Worm (Caenorhabditis elegans): ENCODE results near the gene clec-61.

The clec-61 gene

ce11 chrII:10485640-10486039, 4.7 kb downstream of the clec-61 start:
- no peak for TF ChIP-seq cog-1 (tag; optimal IDR thresholded peaks at IDR 0.05)

- TF ChIP-seq cog-1 (tag; optimal IDR thresholded peaks at IDR 0.05) (no peak), tab-1 (GFP tag; IDR thresholded peaks at IDR 0.05) (no peak), ztf-29 (GFP tag; IDR thresholded peaks at IDR 0.05) (no peak), med-1 (GFP tag; optimal IDR thresholded peaks at IDR 0.05; ENCODE audit: insufficient read depth) (no peak), klf-2 (GFP tag; conservative IDR thresholded peaks at IDR 0.05) (no peak), ztf-23 (GFP tag; IDR thresholded peaks at IDR 0.05) (no peak), T22C8.4 (GFP tag; IDR thresholded peaks at IDR 0.05) (no peak), ref-1 (GFP tag; conservative IDR thresholded peaks at IDR 0.05) (no peak), flt-1 (GFP tag; IDR thresholded peaks at IDR 0.05) (no peak)
Observed at ce11 chrII:10483860-10484259, 6.5 kb downstream of the clec-61 start.

- no peak for TF ChIP-seq ztf-23 (GFP tag; IDR thresholded peaks at IDR 0.05)
- no peak for TF ChIP-seq klf-2 (GFP tag; conservative IDR thresholded peaks at IDR 0.05)
- TF ChIP-seq flt-1 (GFP tag; IDR thresholded peaks at IDR 0.05) = no peak
Observed at ce11 chrII:10482899-10483298, 7.4 kb downstream of the clec-61 start.

ce11 chrII:10481824-10482556, 8.3 kb downstream of the clec-61 start, which contains the start of the genes clec-60 and ZK666.11:
clec-60 (minus strand) TSS chrII:10481874.
ZK666.11 (plus strand) TSS chrII:10482522.
- TF ChIP-seq cog-1 (tag; optimal IDR thresholded peaks at IDR 0.05) (no peak), T22C8.4 (GFP tag; IDR thresholded peaks at IDR 0.05) (no peak), ztf-23 (GFP tag; IDR thresholded peaks at IDR 0.05) (no peak), med-1 (GFP tag; optimal IDR thresholded peaks at IDR 0.05; ENCODE audit: insufficient read depth) (no peak), flt-1 (GFP tag; IDR thresholded peaks at IDR 0.05) (no peak), tab-1 (GFP tag; IDR thresholded peaks at IDR 0.05) (no peak), ztf-29 (GFP tag; IDR thresholded peaks at IDR 0.05) (no peak), ref-1 (GFP tag; conservative IDR thresholded peaks at IDR 0.05) (no peak), klf-2 (GFP tag; conservative IDR thresholded peaks at IDR 0.05) (no peak)

ce11 chrII:10480043-10480442, 10.3 kb downstream of the clec-61 start:
- no peak for TF ChIP-seq ref-1 (GFP tag; conservative IDR thresholded peaks at IDR 0.05)
- TF ChIP-seq klf-2 (GFP tag; conservative IDR thresholded peaks at IDR 0.05) = no peak
- TF ChIP-seq tab-1 (GFP tag; IDR thresholded peaks at IDR 0.05) = no peak
- no peak for TF ChIP-seq T22C8.4 (GFP tag; IDR thresholded peaks at IDR 0.05)
- TF ChIP-seq med-1 (GFP tag; optimal IDR thresholded peaks at IDR 0.05; ENCODE audit: insufficient read depth) = no peak

ce11 chrII:10479348-10479747, 11.0 kb downstream of the clec-61 start, which contains the start of gene clec-59:
clec-59 (minus strand) TSS chrII:10479448.
- TF ChIP-seq ztf-29 (GFP tag; IDR thresholded peaks at IDR 0.05) = no peak
- no peak for TF ChIP-seq klf-2 (GFP tag; conservative IDR thresholded peaks at IDR 0.05)

- TF ChIP-seq med-1 (GFP tag; optimal IDR thresholded peaks at IDR 0.05; ENCODE audit: insufficient read depth) (no peak), cog-1 (tag; optimal IDR thresholded peaks at IDR 0.05) (no peak), klf-2 (GFP tag; conservative IDR thresholded peaks at IDR 0.05) (no peak), T22C8.4 (GFP tag; IDR thresholded peaks at IDR 0.05) (no peak), ztf-29 (GFP tag; IDR thresholded peaks at IDR 0.05) (no peak), flt-1 (GFP tag; IDR thresholded peaks at IDR 0.05) (no peak), ztf-23 (GFP tag; IDR thresholded peaks at IDR 0.05) (no peak), tab-1 (GFP tag; IDR thresholded peaks at IDR 0.05) (no peak), ref-1 (GFP tag; conservative IDR thresholded peaks at IDR 0.05) (no peak)
Observed at ce11 chrII:10476959-10477358, 13.4 kb downstream of the clec-61 start, which contains the start of gene ZK666.4. ZK666.4 (plus strand) TSS chrII:10477259.

- no peak for TF ChIP-seq T22C8.4 (GFP tag; IDR thresholded peaks at IDR 0.05)
- TF ChIP-seq flt-1 (GFP tag; IDR thresholded peaks at IDR 0.05) = no peak
- no peak for TF ChIP-seq tab-1 (GFP tag; IDR thresholded peaks at IDR 0.05)
- TF ChIP-seq ztf-29 (GFP tag; IDR thresholded peaks at IDR 0.05) = no peak
- TF ChIP-seq cog-1 (tag; optimal IDR thresholded peaks at IDR 0.05) = no peak
- TF ChIP-seq med-1 (GFP tag; optimal IDR thresholded peaks at IDR 0.05; ENCODE audit: insufficient read depth) = no peak
- no peak for TF ChIP-seq klf-2 (GFP tag; conservative IDR thresholded peaks at IDR 0.05)
- no peak for TF ChIP-seq ref-1 (GFP tag; conservative IDR thresholded peaks at IDR 0.05)
- no peak for TF ChIP-seq ztf-23 (GFP tag; IDR thresholded peaks at IDR 0.05)
Observed at ce11 chrII:10476039-10476438, 14.3 kb downstream of the clec-61 start, which contains the start of gene clec-58. clec-58 (minus strand) TSS chrII:10476139.

- TF ChIP-seq ref-1 (GFP tag; conservative IDR thresholded peaks at IDR 0.05) = no peak
- no peak for TF ChIP-seq ztf-29 (GFP tag; IDR thresholded peaks at IDR 0.05)
- TF ChIP-seq med-1 (GFP tag; optimal IDR thresholded peaks at IDR 0.05; ENCODE audit: insufficient read depth) = no peak
- no peak for TF ChIP-seq cog-1 (tag; optimal IDR thresholded peaks at IDR 0.05)
- no peak for TF ChIP-seq klf-2 (GFP tag; conservative IDR thresholded peaks at IDR 0.05)
- TF ChIP-seq tab-1 (GFP tag; IDR thresholded peaks at IDR 0.05) = no peak
- TF ChIP-seq T22C8.4 (GFP tag; IDR thresholded peaks at IDR 0.05) = no peak
- TF ChIP-seq ztf-23 (GFP tag; IDR thresholded peaks at IDR 0.05) = no peak
Observed at ce11 chrII:10471790-10472189, 18.5 kb downstream of the clec-61 start, which contains the start of gene ZK666.2. ZK666.2 (minus strand) TSS chrII:10471890.

- TF ChIP-seq ztf-23 (GFP tag; IDR thresholded peaks at IDR 0.05) = no peak
Observed at ce11 chrII:10471247-10471646, 19.1 kb downstream of the clec-61 start, which contains the start of gene ZK666.1. ZK666.1 (minus strand) TSS chrII:10471347.

- TF ChIP-seq ztf-23 (GFP tag; IDR thresholded peaks at IDR 0.05) = no peak
- TF ChIP-seq T22C8.4 (GFP tag; IDR thresholded peaks at IDR 0.05) = no peak
- no peak for TF ChIP-seq ref-1 (GFP tag; conservative IDR thresholded peaks at IDR 0.05)
- TF ChIP-seq ztf-29 (GFP tag; IDR thresholded peaks at IDR 0.05) = no peak
- no peak for TF ChIP-seq tab-1 (GFP tag; IDR thresholded peaks at IDR 0.05)
- TF ChIP-seq flt-1 (GFP tag; IDR thresholded peaks at IDR 0.05) = no peak
- no peak for TF ChIP-seq med-1 (GFP tag; optimal IDR thresholded peaks at IDR 0.05; ENCODE audit: insufficient read depth)
- TF ChIP-seq klf-2 (GFP tag; conservative IDR thresholded peaks at IDR 0.05) = no peak
- no peak for TF ChIP-seq cog-1 (tag; optimal IDR thresholded peaks at IDR 0.05)
Observed at ce11 chrII:10470159-10470558, 20.2 kb downstream of the clec-61 start, which contains the start of gene clec-143. clec-143 (minus strand) TSS chrII:10470297.

Measured in whole organism, midembryonic.